Fruit fly (Drosophila melanogaster) whole organism, embryonic: ENCODE data around the gene CG12773.

Experiments
- CG12769 ChIP-seq: fragments of 200-800 bp; sonication (Bioruptor generic); optimal IDR thresholded peaks from 2 replicates; lab custom pipeline; 2019; ENCODE audit warnings: missing biosample characterization, mild to moderate bottlenecking, missing genetic modification characterization, moderate library complexity
- CG13894 ChIP-seq: fragments of 200-800 bp; sonication (Bioruptor generic); optimal IDR thresholded peaks from 3 replicates; lab custom pipeline; 2018; ENCODE audit warnings: missing biosample characterization, mild to moderate bottlenecking, missing genetic modification characterization, moderate library complexity
- CG15601 ChIP-seq: fragments of 200-800 bp; sonication (Bioruptor generic); optimal IDR thresholded peaks from 3 replicates; lab custom pipeline; 2019; ENCODE audit warnings: missing biosample characterization, mild to moderate bottlenecking, missing genetic modification characterization, moderate library complexity
- CG1603 ChIP-seq: fragments of 200-800 bp; sonication (Bioruptor generic); optimal IDR thresholded peaks from 2 replicates; lab custom pipeline; 2019; ENCODE audit warnings: missing biosample characterization, mild to moderate bottlenecking, missing genetic modification characterization, moderate library complexity
- CG16779 ChIP-seq: fragments of 200-800 bp; sonication (Bioruptor generic); IDR thresholded peaks from 2 replicates; pipeline ENCODE4 v1.3.6; 2022; ENCODE audit warnings: missing biosample characterization, missing genetic modification characterization
- CG16813 ChIP-seq: fragments of 200-800 bp; sonication (Bioruptor generic); IDR thresholded peaks from 3 replicates; pipeline ENCODE4 v1.3.6; 2022; ENCODE audit warnings: missing biosample characterization, missing genetic modification characterization; ENCODE audit not compliant: partially characterized antibody
- CG31441 ChIP-seq: fragments of 200-800 bp; sonication (Bioruptor generic); IDR thresholded peaks from 2 replicates; pipeline ENCODE4 v1.3.6; 2022; ENCODE audit warnings: missing biosample characterization, missing genetic modification characterization
- CG42726 ChIP-seq: fragments of 200-800 bp; sonication (Bioruptor generic); IDR thresholded peaks from 2 replicates; pipeline ENCODE4 v1.3.6; 2022; ENCODE audit warnings: missing biosample characterization, missing genetic modification characterization; ENCODE audit not compliant: partially characterized antibody
- CG4730 ChIP-seq: fragments of 200-800 bp; sonication (Bioruptor generic); IDR thresholded peaks from 2 replicates; pipeline ENCODE4 v1.3.6; 2022; ENCODE audit warnings: missing biosample characterization, missing genetic modification characterization
- CoRest ChIP-seq: fragments of 200-800 bp; sonication (Bioruptor generic); optimal IDR thresholded peaks from 3 replicates; lab custom pipeline; 2018; ENCODE audit warnings: missing biosample characterization, mild to moderate bottlenecking, missing genetic modification characterization, moderate library complexity
- Dad ChIP-seq: fragments of 200-800 bp; sonication (Bioruptor generic); optimal IDR thresholded peaks from 3 replicates; lab custom pipeline; 2016; ENCODE audit warnings: missing biosample characterization, missing genetic modification characterization
- Deaf1 ChIP-seq: fragments of 200-800 bp; optimal IDR thresholded peaks from 3 replicates; lab custom pipeline; 2019; ENCODE audit warnings: missing biosample characterization, mild to moderate bottlenecking, missing genetic modification characterization, moderate library complexity
- E2f1 ChIP-seq: fragments of 200-800 bp; sonication (Bioruptor generic); IDR thresholded peaks from 2 replicates; pipeline ENCODE4 v1.3.6; 2022; ENCODE audit warnings: missing biosample characterization, missing genetic modification characterization
- E2f2 ChIP-seq: fragments of 200-800 bp; sonication (Bioruptor generic); IDR thresholded peaks from 2 replicates; pipeline ENCODE4 v1.3.6; 2022; ENCODE audit warnings: missing biosample characterization, missing genetic modification characterization
- Ets97D ChIP-seq: fragments of 200-800 bp; sonication (Bioruptor generic); optimal IDR thresholded peaks from 3 replicates; lab custom pipeline; 2016; ENCODE audit warnings: missing biosample characterization, missing genetic modification characterization
- Fer1 ChIP-seq: fragments of 200-800 bp; sonication (Bioruptor generic); optimal IDR thresholded peaks from 2 replicates; lab custom pipeline; 2017; ENCODE audit warnings: missing biosample characterization, mild to moderate bottlenecking, missing genetic modification characterization
- MESR4 ChIP-seq: fragments of 200-800 bp; sonication (Bioruptor generic); optimal IDR thresholded peaks from 2 replicates; lab custom pipeline; 2018; ENCODE audit warnings: missing biosample characterization, mild to moderate bottlenecking, missing genetic modification characterization, moderate library complexity
- Myb ChIP-seq: fragments of 200-800 bp; sonication (Bioruptor generic); optimal IDR thresholded peaks from 2 replicates; lab custom pipeline; 2016; ENCODE audit warnings: missing biosample characterization, missing genetic modification characterization
- NfI ChIP-seq: fragments of 200-800 bp; sonication (Bioruptor generic); optimal IDR thresholded peaks from 3 replicates; lab custom pipeline; 2018; ENCODE audit warnings: missing biosample characterization, mild to moderate bottlenecking, missing genetic modification characterization, moderate library complexity
- Side ChIP-seq: fragments of 200-800 bp; sonication (Bioruptor generic); optimal IDR thresholded peaks from 2 replicates; lab custom pipeline; 2016; ENCODE audit warnings: missing biosample characterization, missing genetic modification characterization
- Six4 ChIP-seq: fragments of 200-800 bp; sonication (Bioruptor generic); optimal IDR thresholded peaks from 2 replicates; lab custom pipeline; 2016; ENCODE audit warnings: missing biosample characterization, missing genetic modification characterization
- Vsx1 ChIP-seq: fragments of 200-800 bp; sonication (Bioruptor generic); optimal IDR thresholded peaks from 2 replicates; lab custom pipeline; 2017; ENCODE audit warnings: missing biosample characterization, mild to moderate bottlenecking, missing genetic modification characterization, missing genetic modification reagents
- btn ChIP-seq: fragments of 200-800 bp; sonication (Bioruptor generic); optimal IDR thresholded peaks from 2 replicates; lab custom pipeline; 2016; ENCODE audit warnings: missing biosample characterization, missing genetic modification characterization
- cg ChIP-seq: fragments of 200-800 bp; sonication (Bioruptor generic); optimal IDR thresholded peaks from 3 replicates; lab custom pipeline; 2019; ENCODE audit warnings: missing biosample characterization, mild to moderate bottlenecking, missing genetic modification characterization, moderate library complexity
- chinmo ChIP-seq: fragments of 200-800 bp; sonication (Bioruptor generic); IDR thresholded peaks from 4 replicates; pipeline ENCODE4 v1.3.6; 2022; ENCODE audit warnings: missing biosample characterization, missing genetic modification characterization; ENCODE audit not compliant: partially characterized antibody
- dm ChIP-seq: fragments of 200-800 bp; sonication (Bioruptor generic); optimal IDR thresholded peaks from 3 replicates; lab custom pipeline; 2016; ENCODE audit warnings: missing biosample characterization, missing genetic modification characterization
- emc ChIP-seq: fragments of 200-800 bp; sonication (Bioruptor generic); optimal IDR thresholded peaks from 2 replicates; lab custom pipeline; 2016; ENCODE audit warnings: missing biosample characterization, missing genetic modification characterization
- grau ChIP-seq: fragments of 200-800 bp; optimal IDR thresholded peaks from 3 replicates; lab custom pipeline; 2019; ENCODE audit warnings: missing biosample characterization, mild to moderate bottlenecking, missing genetic modification characterization, moderate library complexity
- gro ChIP-seq: fragments of 200-800 bp; sonication (Bioruptor generic); optimal IDR thresholded peaks from 2 replicates; lab custom pipeline; 2016; ENCODE audit warnings: missing biosample characterization, missing genetic modification characterization
- hth ChIP-seq: fragments of >200 bp; optimal IDR thresholded peaks from 2 replicates; lab custom pipeline; 2017; ENCODE audit warnings: inconsistent platforms
- jumu ChIP-seq: fragments of 200-800 bp; sonication (Bioruptor generic); optimal IDR thresholded peaks from 3 replicates; lab custom pipeline; 2016; ENCODE audit warnings: missing biosample characterization, missing genetic modification characterization
- ken ChIP-seq: fragments of 200-800 bp; sonication (Bioruptor generic); IDR thresholded peaks from 3 replicates; pipeline ENCODE4 v1.3.6; 2022; ENCODE audit warnings: missing biosample characterization, missing genetic modification characterization
- knrl ChIP-seq: fragments of 200-800 bp; sonication (Bioruptor generic); IDR thresholded peaks from 3 replicates; pipeline ENCODE4 v1.3.6; 2022; ENCODE audit warnings: missing biosample characterization, missing genetic modification characterization; ENCODE audit not compliant: partially characterized antibody
- lilli ChIP-seq: fragments of 200-800 bp; sonication (Bioruptor generic); optimal IDR thresholded peaks from 3 replicates; lab custom pipeline; 2016; ENCODE audit warnings: missing biosample characterization, missing genetic modification characterization
- lov ChIP-seq, 2 experiments: fragments of 200-800 bp in 1 of 2; fragments of >200 bp in 1 of 2; sonication (Bioruptor generic) in 1 of 2; IDR thresholded peaks in 1 of 2; optimal IDR thresholded peaks in 1 of 2; 2 replicates in 1 of 2; 3 replicates in 1 of 2; pipeline versions ENCODE4 v1.3.6 to Lab custom; 2017 to 2022; ENCODE audit warnings: missing biosample characterization in 1 of 2, missing genetic modification characterization in 1 of 2
- maf-S ChIP-seq: fragments of 200-800 bp; sonication (Bioruptor generic); optimal IDR thresholded peaks from 2 replicates; lab custom pipeline; 2016; ENCODE audit warnings: missing biosample characterization, missing genetic modification characterization
- nerfin-2 ChIP-seq: fragments of 200-800 bp; sonication (Bioruptor generic); IDR thresholded peaks from 2 replicates; pipeline ENCODE4 v1.3.6; 2022; ENCODE audit warnings: missing biosample characterization, missing genetic modification characterization; ENCODE audit not compliant: partially characterized antibody
- pan ChIP-seq, 4 experiments: fragments of >200 bp in 3 of 4; fragments of 200-800 bp in 1 of 4; sonication (Bioruptor generic) in 1 of 4; optimal IDR thresholded peaks in 3 of 4; IDR thresholded peaks in 1 of 4; 2 replicates each; pipeline versions ENCODE4 v1.3.6 to Lab custom; 2017 to 2022; ENCODE audit warnings: missing biosample characterization in 2 of 4, missing genetic modification characterization in 2 of 4, mixed read lengths in 1 of 4
- pb ChIP-seq: fragments of 200-800 bp; sonication (Bioruptor generic); optimal IDR thresholded peaks from 3 replicates; lab custom pipeline; 2016; ENCODE audit warnings: missing biosample characterization, missing genetic modification characterization
- pros ChIP-seq: fragments of 200-800 bp; sonication (Bioruptor generic); optimal IDR thresholded peaks from 3 replicates; lab custom pipeline; 2019; ENCODE audit warnings: missing biosample characterization, mild to moderate bottlenecking, missing genetic modification characterization, moderate library complexity
- pum ChIP-seq: fragments of 200-800 bp; sonication (Bioruptor generic); optimal IDR thresholded peaks from 2 replicates; lab custom pipeline; 2016; ENCODE audit warnings: missing biosample characterization, missing genetic modification characterization
- rib ChIP-seq: fragments of 200-800 bp; sonication (Bioruptor generic); IDR thresholded peaks from 2 replicates; pipeline ENCODE4 v1.3.6; 2022; ENCODE audit warnings: missing biosample characterization, missing genetic modification characterization
- ro ChIP-seq: fragments of 200-800 bp; sonication (Bioruptor generic); IDR thresholded peaks from 2 replicates; pipeline ENCODE4 v1.3.6; 2022; ENCODE audit warnings: missing biosample characterization, missing genetic modification characterization
- sens ChIP-seq: fragments of 200-800 bp; sonication (Bioruptor generic); peaks from one replicate; lab custom pipeline; 2016; ENCODE audit warnings: missing biosample characterization, missing genetic modification characterization
- so ChIP-seq: fragments of 200-800 bp; sonication (Bioruptor generic); IDR thresholded peaks from 3 replicates; pipeline ENCODE4 v1.3.6; 2022; ENCODE audit warnings: missing biosample characterization, missing genetic modification characterization
- sob ChIP-seq: fragments of 200-800 bp; sonication (Bioruptor generic); IDR thresholded peaks from 2 replicates; pipeline ENCODE4 v1.3.6; 2022; ENCODE audit warnings: missing biosample characterization, missing genetic modification characterization
- tin ChIP-seq: fragments of 200-800 bp; sonication (Bioruptor generic); optimal IDR thresholded peaks from 3 replicates; lab custom pipeline; 2016; ENCODE audit warnings: missing biosample characterization, missing genetic modification characterization
- tup ChIP-seq: fragments of 200-800 bp; sonication (Bioruptor generic); optimal IDR thresholded peaks from 2 replicates; lab custom pipeline; 2016; ENCODE audit warnings: missing biosample characterization, mild to moderate bottlenecking, missing genetic modification characterization, moderate library complexity
- zen2 ChIP-seq: fragments of 200-800 bp; sonication (Bioruptor generic); IDR thresholded peaks from 3 replicates; pipeline ENCODE4 v1.3.6; 2022; ENCODE audit warnings: missing biosample characterization, missing genetic modification characterization; ENCODE audit not compliant: partially characterized antibody

Gene CG12773

dm6 chrX:1392875-1393274 lies 39.1 kb upstream of the CG12773 start, which contains the start of gene Rilpl (continued):
- TF ChIP-seq jumu (GFP tag; lab: Kevin White, UChicago) (peak; percentile 33), CG13894 (tag; lab: Kevin White, UChicago) (peak; percentile 27), tin (GFP tag; lab: Kevin White, UChicago) (peak; percentile 30), CG16779 (GFP tag; lab: Robert Waterston, UW) (0 out of 2 replicates have a peak, but pooled peaks have one; percentile 35), knrl (GFP tag; lab: Robert Waterston, UW) (peak; percentile 67), CG31441 (GFP tag; lab: Robert Waterston, UW) (no peak), Ets97D (GFP tag; lab: Kevin White, UChicago) (peak; percentile 63), Fer1 (GFP tag; lab: Kevin White, UChicago) (peak; percentile 32), Vsx1 (GFP tag; lab: Kevin White, UChicago) (no peak), zen2 (peak; percentile 53; the same call in 1 of the 3 replicates), dm (peak; percentile 29), emc (GFP tag; lab: Kevin White, UChicago) (peak; percentile 9), Six4 (GFP tag; lab: Kevin White, UChicago) (no peak), so (no peak), E2f2 (GFP tag; lab: Robert Waterston, UW) (peak; percentile 95), NfI (peak; percentile 27), cg (GFP tag; lab: Kevin White, UChicago) (no peak), CoRest (peak; percentile 37), CG42726 (0 out of 2 replicates have a peak, but pooled peaks have one; percentile 23), ro (GFP tag; lab: Robert Waterston, UW) (no peak), pb (no peak), CG1603 (tag; lab: Kevin White, UChicago) (peak; percentile 66), rib (peak; percentile 87), nerfin-2 (0 out of 2 replicates have a peak, but pooled peaks have one; percentile 28), lilli (peak; percentile 35), Dad (peak; percentile 27), CG4730 (GFP tag; lab: Robert Waterston, UW) (no peak), hth (lab: Kevin White, UChicago) (no peak), CG12769 (tag; lab: Kevin White, UChicago) (peak; percentile 55), CG16813 (GFP tag; lab: Robert Waterston, UW) (peak; percentile 46; the same call in 1 of the 3 replicates), pum (no peak), chinmo (no peak), lov (optimal IDR thresholded peaks at IDR 0.05; lab: Kevin White, UChicago) (no peak), lov (GFP tag; IDR thresholded peaks at IDR 0.05; lab: Robert Waterston, UW) (0 out of 3 replicates have a peak, but pooled peaks have one; percentile 14), Side (GFP tag; lab: Kevin White, UChicago) (peak; percentile 10), CG15601 (tag; lab: Kevin White, UChicago) (peak; percentile 9), sens (peak; percentile 64), maf-S (GFP tag; lab: Kevin White, UChicago) (no peak), E2f1 (peak; percentile 42; the same call in 1 of the 2 replicates), ken (GFP tag; lab: Robert Waterston, UW) (0 out of 3 replicates have a peak, but pooled peaks have one; percentile 24), grau (peak; percentile 24), Myb (GFP tag; lab: Kevin White, UChicago) (peak; percentile 67), tup (GFP tag; lab: Kevin White, UChicago) (peak; percentile 10), Deaf1 (peak; percentile 35), pros (GFP tag; lab: Kevin White, UChicago) (no peak), btn (GFP tag; lab: Kevin White, UChicago) (no peak), MESR4 (GFP tag; lab: Kevin White, UChicago) (peak; percentile 77), pan (optimal IDR thresholded peaks at IDR 0.05; lab: Kevin White, UChicago) (no peak), pan (GFP tag; optimal IDR thresholded peaks at IDR 0.05 in 1 of 2, IDR thresholded peaks at IDR 0.05 in 1 of 2) (peak in 1 of 2 experiments; percentile 34), gro (peak; percentile 39), sob (GFP tag; lab: Robert Waterston, UW) (peak; percentile 50; the same call in 1 of the 2 replicates)
